Worm (Caenorhabditis elegans): ENCODE results near the gene kgb-1.

kgb-1 gene

ce11 chrIV:393409-393930 is 16.4 kb downstream of the kgb-1 start, which contains the start of the genes T07A9.15 and nog-1 (continued):
- TF ChIP-seq mep-1 (tag; optimal IDR thresholded peaks at IDR 0.05) (peak; percentile 68), F37D6.2 (tag; optimal IDR thresholded peaks at IDR 0.05) (no peak), R02D3.7 (tag; optimal IDR thresholded peaks at IDR 0.05) (no peak), snpc-1.2 (GFP tag; IDR thresholded peaks at IDR 0.05) (no peak), hmg-1.1 (GFP tag; IDR thresholded peaks at IDR 0.05) (peak; percentile 51; the same call in 1 of the 2 replicates), pqm-1 (tag; optimal IDR thresholded peaks at IDR 0.05) (no peak), daf-8 (GFP tag; IDR thresholded peaks at IDR 0.05) (no peak), ceh-20 (GFP tag; IDR thresholded peaks at IDR 0.05) (no peak), F10B5.3 (tag; optimal IDR thresholded peaks at IDR 0.05) (no peak), dmd-6 (GFP tag; IDR thresholded peaks at IDR 0.05) (peak; percentile 31; the same call in 1 of the 2 replicates), madf-5 (GFP tag; IDR thresholded peaks at IDR 0.05) (no peak), fkh-10 (GFP tag; optimal IDR thresholded peaks at IDR 0.05) (no peak), nhr-11 (tag; optimal IDR thresholded peaks at IDR 0.05) (peak; percentile 27), daf-19 (GFP tag; conservative IDR thresholded peaks at IDR 0.05) (no peak), mdt-29 (GFP tag; IDR thresholded peaks at IDR 0.05) (no peak), lsy-2 (tag; optimal IDR thresholded peaks at IDR 0.05) (peak; percentile 93 to 99), dve-1 (tag; optimal IDR thresholded peaks at IDR 0.05; ENCODE audit: insufficient read depth) (peak; percentile 33)

ce11 chrIV:390279-390678 is 19.6 kb downstream of the kgb-1 start, which contains the start of the genes ears-2 and uncp-18:
ears-2 (minus strand) TSS chrIV:390468.
uncp-18 (plus strand) TSS chrIV:390560.
- TF ChIP-seq daf-8 (GFP tag; IDR thresholded peaks at IDR 0.05) = no peak
- 0 out of 2 replicates have a peak, but pooled peaks have one; percentile 47 for TF ChIP-seq D1046.2 (GFP tag; IDR thresholded peaks at IDR 0.05)
- peak; percentile 74 for TF ChIP-seq nhr-77 (tag; optimal IDR thresholded peaks at IDR 0.05)
- peak; percentile 45; the same call in 1 of the 2 replicates for TF ChIP-seq zfp-3 (GFP tag; conservative IDR thresholded peaks at IDR 0.05)
- peak; percentile 96 for TF ChIP-seq aha-1 (tag)
- peak; percentile 71 for TF ChIP-seq ztf-7 (tag; optimal IDR thresholded peaks at IDR 0.05)
- TF ChIP-seq duxl-1 (tag; optimal IDR thresholded peaks at IDR 0.05; ENCODE audit: poor library complexity) = peak; percentile 94
- peak; percentile 1 to 92 for TF ChIP-seq hif-1 (tag; optimal IDR thresholded peaks at IDR 0.05)
- peak; percentile 76; the same call in 1 of the 2 replicates for TF ChIP-seq madf-9 (GFP tag; conservative IDR thresholded peaks at IDR 0.05)
- no peak for TF ChIP-seq unc-39 (tag; optimal IDR thresholded peaks at IDR 0.05)
- peak; percentile 84 for TF ChIP-seq mxl-3 (GFP tag; optimal IDR thresholded peaks at IDR 0.05)
- no peak for TF ChIP-seq ceh-82 (tag; optimal IDR thresholded peaks at IDR 0.05)
- no peak for TF ChIP-seq egl-27 (tag; optimal IDR thresholded peaks at IDR 0.05)
- no peak for TF ChIP-seq attf-4 (tag; optimal IDR thresholded peaks at IDR 0.05)
- peak; percentile 90 for TF ChIP-seq pha-4 (GFP tag; IDR thresholded peaks at IDR 0.05)
- no peak for TF ChIP-seq pha-4 (tag; optimal IDR thresholded peaks at IDR 0.05)
- peak; percentile 96 for TF ChIP-seq dve-1 (tag; optimal IDR thresholded peaks at IDR 0.05; ENCODE audit: insufficient read depth)
- TF ChIP-seq ama-1 (optimal IDR thresholded peaks at IDR 0.05) = peak; percentile 17
- peak; percentile 97 for TF ChIP-seq unc-130 (GFP tag; optimal IDR thresholded peaks at IDR 0.05)
- peak; percentile 54 for TF ChIP-seq aly-2 (tag; optimal IDR thresholded peaks at IDR 0.05)
- TF ChIP-seq egl-43 (GFP tag; IDR thresholded peaks at IDR 0.05) = peak; percentile 88
- peak; percentile 91 for TF ChIP-seq rbr-2 (tag; optimal IDR thresholded peaks at IDR 0.05)
- peak; percentile 96 for TF ChIP-seq arid-1 (GFP tag; conservative IDR thresholded peaks at IDR 0.05)
- peak; percentile 66 for TF ChIP-seq set-16 (GFP tag; IDR thresholded peaks at IDR 0.05)
- no peak for TF ChIP-seq zip-11 (GFP tag; IDR thresholded peaks at IDR 0.05)
- TF ChIP-seq lin-39 (tag; optimal IDR thresholded peaks at IDR 0.05) = no peak
- TF ChIP-seq jun-1 (tag; optimal IDR thresholded peaks at IDR 0.05) = no peak
- no peak for TF ChIP-seq dmd-8 (GFP tag; IDR thresholded peaks at IDR 0.05)
- peak; percentile 38 for TF ChIP-seq zip-2 (tag; optimal IDR thresholded peaks at IDR 0.05)
- no peak for TF ChIP-seq cey-2 (tag; optimal IDR thresholded peaks at IDR 0.05; ENCODE audit: borderline replicate concordance, insufficient read depth)
- peak; percentile 87 for TF ChIP-seq nhr-6 (tag; optimal IDR thresholded peaks at IDR 0.05)
- peak; percentile 85 for TF ChIP-seq nhr-102 (tag; optimal IDR thresholded peaks at IDR 0.05)
- TF ChIP-seq madf-5 (GFP tag; IDR thresholded peaks at IDR 0.05) = no peak
- no peak for TF ChIP-seq skn-1 (tag; optimal IDR thresholded peaks at IDR 0.05)
- TF ChIP-seq Y5F2A.4 (GFP tag; optimal IDR thresholded peaks at IDR 0.05) = no peak
- TF ChIP-seq F49E8.2 (tag; optimal IDR thresholded peaks at IDR 0.05; ENCODE audit: borderline replicate concordance) = peak; percentile 55
